Worm (Caenorhabditis elegans): ENCODE measurements around the gene cgef-1.

DNA sequence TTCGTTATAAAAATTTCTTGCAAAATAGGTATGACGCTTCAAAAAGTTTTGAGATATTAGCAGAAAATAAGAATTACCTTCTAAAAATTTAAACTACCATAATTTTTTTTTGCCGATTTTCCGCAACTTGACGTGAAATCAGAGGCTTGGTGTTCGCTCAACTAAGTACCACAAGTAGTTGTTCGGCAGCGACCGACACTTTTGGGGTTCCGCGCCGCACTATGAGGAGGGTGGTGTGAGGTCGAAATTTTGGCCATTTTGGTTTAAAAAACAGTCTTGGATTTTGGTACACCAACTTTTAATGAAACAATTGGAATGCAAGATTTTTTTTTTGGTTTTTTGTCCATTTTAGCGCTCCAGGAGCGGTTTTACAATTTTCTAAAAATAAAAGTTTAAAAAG, 19.0 kb upstream of the cgef-1 start:
- TF ChIP-seq ahr-1 (tag; optimal IDR thresholded peaks at IDR 0.05) (no peak), pha-4 (tag; optimal IDR thresholded peaks at IDR 0.05) (no peak), elt-2 (tag; optimal IDR thresholded peaks at IDR 0.05) (no peak), hlh-30 (tag; optimal IDR thresholded peaks at IDR 0.05; ENCODE audit: insufficient read depth) (no peak), mec-3 (tag; optimal IDR thresholded peaks at IDR 0.05; ENCODE audit: borderline replicate concordance) (no peak), ets-4 (tag; optimal IDR thresholded peaks at IDR 0.05) (no peak), T23F11.4 (GFP tag; optimal IDR thresholded peaks at IDR 0.05) (no peak), lim-6 (tag; optimal IDR thresholded peaks at IDR 0.05) (no peak)

Measured in whole organism, late embryonic.